Fruit fly (Drosophila melanogaster): ENCODE measurements around the gene CG9503.
A peak's percentile ranks its signal among the peaks of the same experiment; 100 is the strongest.

CG9503 gene

dm6 chrX:14929813-14930212 lies 6.5 kb upstream of the CG9503 start:
- TF ChIP-seq CG17801 (GFP tag; optimal IDR thresholded peaks at IDR 0.05; ENCODE audit: partially characterized antibody), result no peak

dm6 chrX:14928844-14929243 lies 5.6 kb upstream of the CG9503 start, which contains the start of gene CG32591:
TSS of gene CG32591 (minus strand) at chrX:14928944.
- no peak for TF ChIP-seq CG17801 (GFP tag; optimal IDR thresholded peaks at IDR 0.05; ENCODE audit: partially characterized antibody)

dm6 chrX:14922396-14923276 lies 657 bp downstream of the CG9503 start:
- no peak for TF ChIP-seq CG17801 (GFP tag; optimal IDR thresholded peaks at IDR 0.05; ENCODE audit: partially characterized antibody)

dm6 chrX:14918750-14919247 lies 4.5 kb downstream of the CG9503 start, which contains the start of gene Eo:
TSS of gene Eo (minus strand) at chrX:14918800.
- TF ChIP-seq CG17801 (GFP tag; optimal IDR thresholded peaks at IDR 0.05; ENCODE audit: partially characterized antibody), result peak; percentile 35

- TF ChIP-seq CG17801 (GFP tag; optimal IDR thresholded peaks at IDR 0.05; ENCODE audit: partially characterized antibody), result peak; percentile 60
Measured at dm6 chrX:14913706-14914303, 9.5 kb downstream of the CG9503 start, which contains the start of gene CG12398. TSS of gene CG12398 (minus strand) at chrX:14913812.

dm6 chrX:14910464-14911349 lies 12.6 kb downstream of the CG9503 start, which contains the start of gene CG14406:
TSS of gene CG14406 (minus strand) at chrX:14910845.
- TF ChIP-seq CG17801 (GFP tag; optimal IDR thresholded peaks at IDR 0.05; ENCODE audit: partially characterized antibody), result no peak

dm6 chrX:14909658-14910378 lies 13.5 kb downstream of the CG9503 start, which contains the start of gene fiz:
TSS of gene fiz (minus strand) at chrX:14909708.
- no peak for TF ChIP-seq CG17801 (GFP tag; optimal IDR thresholded peaks at IDR 0.05; ENCODE audit: partially characterized antibody)

- TF ChIP-seq CG17801 (GFP tag; optimal IDR thresholded peaks at IDR 0.05; ENCODE audit: partially characterized antibody), result no peak
Measured at dm6 chrX:14909051-14909450, 14.2 kb downstream of the CG9503 start.

- no peak for TF ChIP-seq CG17801 (GFP tag; optimal IDR thresholded peaks at IDR 0.05; ENCODE audit: partially characterized antibody)
Measured at dm6 chrX:14905499-14906044, 17.7 kb downstream of the CG9503 start, which contains the start of gene CG9512. TSS of gene CG9512 (minus strand) at chrX:14905549.

- no peak for TF ChIP-seq CG17801 (GFP tag; optimal IDR thresholded peaks at IDR 0.05; ENCODE audit: partially characterized antibody)
Measured at dm6 chrX:14897592-14897991, 25.7 kb downstream of the CG9503 start.

- no peak for TF ChIP-seq CG17801 (GFP tag; optimal IDR thresholded peaks at IDR 0.05; ENCODE audit: partially characterized antibody)
Measured at dm6 chrX:14896791-14897190, 26.5 kb downstream of the CG9503 start, which contains the start of gene CG9514. TSS of gene CG9514 (minus strand) at chrX:14896891.

dm6 chrX:14896310-14896709 lies 27.0 kb downstream of the CG9503 start:
- no peak for TF ChIP-seq CG17801 (GFP tag; optimal IDR thresholded peaks at IDR 0.05; ENCODE audit: partially characterized antibody)

- no peak for TF ChIP-seq CG17801 (GFP tag; optimal IDR thresholded peaks at IDR 0.05; ENCODE audit: partially characterized antibody)
Measured at dm6 chrX:14893872-14894271, 29.4 kb downstream of the CG9503 start.

- TF ChIP-seq CG17801 (GFP tag; optimal IDR thresholded peaks at IDR 0.05; ENCODE audit: partially characterized antibody), result no peak
Measured at dm6 chrX:14892303-14892702, 31.0 kb downstream of the CG9503 start.
